Fruit fly (Drosophila melanogaster) whole organism, adult: Measurements from ENCODE around the gene gny.

Source experiments
- Hr96 ChIP-seq: fragments of 200-800 bp; sonication (Bioruptor generic); optimal IDR thresholded peaks from 2 replicates; lab custom pipeline; 2016; ENCODE audit warnings: missing biosample characterization, missing genetic modification characterization
- bab1 ChIP-seq: fragments of 200-800 bp; sonication (Bioruptor generic); optimal IDR thresholded peaks from 3 replicates; lab custom pipeline; 2019; ENCODE audit warnings: missing biosample characterization, mild to moderate bottlenecking, missing genetic modification characterization, moderate library complexity
- cic ChIP-seq: fragments of 200-800 bp; sonication (Bioruptor generic); optimal IDR thresholded peaks from 2 replicates; lab custom pipeline; 2017; ENCODE audit warnings: missing biosample characterization, mild to moderate bottlenecking, missing genetic modification characterization, moderate library complexity
- cnc ChIP-seq, 2 experiments: fragments of >200 bp; optimal IDR thresholded peaks; 2 replicates each; lab custom pipeline; 2017
- kay ChIP-seq: fragments of 200-800 bp; sonication (Bioruptor generic); peaks from one replicate; lab custom pipeline; 2016; ENCODE audit warnings: missing biosample characterization, missing genetic modification characterization, borderline replicate concordance

DNA sequence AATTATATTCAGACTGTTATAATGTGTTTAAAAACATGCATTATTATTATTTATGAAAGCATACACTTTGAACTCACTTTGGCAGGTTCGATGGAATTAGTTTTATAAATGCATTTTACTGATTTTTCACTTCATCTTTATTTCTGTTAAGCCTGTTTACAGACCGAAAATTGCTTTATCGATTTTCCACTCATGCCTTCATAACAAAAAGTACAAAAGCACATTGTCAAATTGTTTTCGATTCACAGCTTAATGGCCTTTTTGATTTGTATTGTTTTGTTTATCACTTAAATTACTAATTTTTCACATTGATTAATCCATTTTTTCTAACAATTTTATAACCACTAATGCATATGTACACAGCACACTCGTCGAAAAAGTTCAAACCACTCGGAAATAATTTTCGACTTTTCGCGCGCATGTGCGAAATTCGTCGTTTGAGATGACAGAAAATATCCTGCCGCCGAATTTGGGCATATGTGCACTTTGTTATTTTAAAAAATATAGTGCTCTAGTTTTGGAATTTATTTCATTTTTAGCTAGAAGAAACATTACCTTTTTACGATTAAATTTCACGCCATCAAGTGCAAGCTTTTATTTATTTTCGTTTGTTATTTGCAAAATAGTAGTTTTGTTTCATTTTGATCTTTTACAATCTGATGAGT is 6.2 kb upstream of the gny start, which contains the start of gene rho-5:
- TF ChIP-seq cnc (optimal IDR thresholded peaks at IDR 0.05; lab: Kevin White, UChicago) (no peak), cic (no peak), Hr96 (GFP tag; lab: Kevin White, UChicago) (no peak), kay (GFP tag; lab: Kevin White, UChicago) (no peak), bab1 (no peak)
